Fruit fly (Drosophila melanogaster) whole organism, adult: ENCODE data around the gene CG12104.
A peak's percentile ranks its signal among the peaks of the same experiment; 100 is the strongest.

Experiments
- CG11617 ChIP-seq: fragments of 200-800 bp; sonication (Bioruptor generic); optimal IDR thresholded peaks from 2 replicates; lab custom pipeline; 2017; ENCODE audit warnings: mild to moderate bottlenecking, missing biosample characterization, missing genetic modification reagents, missing genetic modification characterization
- CG12768 ChIP-seq: fragments of 200-800 bp; sonication (Bioruptor generic); optimal IDR thresholded peaks from 2 replicates; lab custom pipeline; 2017; ENCODE audit warnings: missing biosample characterization, missing genetic modification characterization, mild to moderate bottlenecking, moderate library complexity, missing genetic modification reagents
- CG14711 ChIP-seq: fragments of 200-800 bp; sonication (Bioruptor generic); optimal IDR thresholded peaks from 2 replicates; lab custom pipeline; 2018; ENCODE audit warnings: missing biosample characterization, mild to moderate bottlenecking, missing genetic modification characterization, moderate library complexity
- CG1620 ChIP-seq: fragments of 200-800 bp; sonication (Bioruptor generic); optimal IDR thresholded peaks from 2 replicates; lab custom pipeline; 2016; ENCODE audit warnings: missing biosample characterization, missing genetic modification characterization
- CG33017 ChIP-seq: fragments of 200-800 bp; sonication (Bioruptor generic); optimal IDR thresholded peaks from 2 replicates; lab custom pipeline; 2018; ENCODE audit warnings: missing biosample characterization, mild to moderate bottlenecking, missing genetic modification characterization, moderate library complexity
- CG5204 ChIP-seq: fragments of 200-800 bp; sonication (Bioruptor generic); optimal IDR thresholded peaks from 2 replicates; lab custom pipeline; 2016; ENCODE audit warnings: missing biosample characterization, missing genetic modification characterization
- CG7045 ChIP-seq: fragments of 200-800 bp; sonication (Bioruptor generic); optimal IDR thresholded peaks from 2 replicates; lab custom pipeline; 2017; ENCODE audit warnings: missing biosample characterization, mild to moderate bottlenecking, missing genetic modification characterization
- CG7101 ChIP-seq: fragments of 200-800 bp; sonication (Bioruptor generic); optimal IDR thresholded peaks from 2 replicates; lab custom pipeline; 2018; ENCODE audit warnings: missing biosample characterization, mild to moderate bottlenecking, missing genetic modification characterization, moderate library complexity
- Clk ChIP-seq: fragments of 200-800 bp; sonication (Bioruptor generic); optimal IDR thresholded peaks from 2 replicates; lab custom pipeline; 2017; ENCODE audit warnings: missing biosample characterization, missing genetic modification characterization
- Crg-1 ChIP-seq: fragments of 200-800 bp; sonication (Bioruptor generic); optimal IDR thresholded peaks from 2 replicates; lab custom pipeline; 2016; ENCODE audit warnings: missing biosample characterization, missing genetic modification characterization
- Hr96 ChIP-seq: fragments of 200-800 bp; sonication (Bioruptor generic); optimal IDR thresholded peaks from 2 replicates; lab custom pipeline; 2016; ENCODE audit warnings: missing biosample characterization, missing genetic modification characterization
- Mnt ChIP-seq: fragments of 200-800 bp; sonication (Bioruptor generic); optimal IDR thresholded peaks from 2 replicates; lab custom pipeline; 2016; ENCODE audit warnings: missing biosample characterization, mild to moderate bottlenecking, missing genetic modification characterization
- bab1 ChIP-seq: fragments of 200-800 bp; sonication (Bioruptor generic); optimal IDR thresholded peaks from 3 replicates; lab custom pipeline; 2019; ENCODE audit warnings: missing biosample characterization, mild to moderate bottlenecking, missing genetic modification characterization, moderate library complexity
- cic ChIP-seq: fragments of 200-800 bp; sonication (Bioruptor generic); optimal IDR thresholded peaks from 2 replicates; lab custom pipeline; 2017; ENCODE audit warnings: missing biosample characterization, mild to moderate bottlenecking, missing genetic modification characterization, moderate library complexity
- cnc ChIP-seq, 2 experiments: fragments of >200 bp; optimal IDR thresholded peaks; 2 replicates each; lab custom pipeline; 2017
- kay ChIP-seq: fragments of 200-800 bp; sonication (Bioruptor generic); peaks from one replicate; lab custom pipeline; 2016; ENCODE audit warnings: missing biosample characterization, missing genetic modification characterization, borderline replicate concordance
- ovo ChIP-seq: fragments of 200-800 bp; sonication (Bioruptor generic); optimal IDR thresholded peaks from 2 replicates; lab custom pipeline; 2016; ENCODE audit warnings: missing biosample characterization, missing genetic modification characterization
- pad ChIP-seq: fragments of 200-800 bp; sonication (Bioruptor generic); optimal IDR thresholded peaks from 3 replicates; lab custom pipeline; 2017; ENCODE audit warnings: missing biosample characterization, missing genetic modification characterization, mild to moderate bottlenecking, moderate library complexity, missing genetic modification reagents
- tj ChIP-seq: fragments of 200-800 bp; sonication (Bioruptor generic); optimal IDR thresholded peaks from 3 replicates; lab custom pipeline; 2017; ENCODE audit warnings: missing biosample characterization, mild to moderate bottlenecking, missing genetic modification characterization, moderate library complexity
- toe ChIP-seq: fragments of 200-800 bp; sonication (Bioruptor generic); optimal IDR thresholded peaks from 2 replicates; lab custom pipeline; 2016; ENCODE audit warnings: missing biosample characterization, missing genetic modification characterization

CG12104 gene

DNA sequence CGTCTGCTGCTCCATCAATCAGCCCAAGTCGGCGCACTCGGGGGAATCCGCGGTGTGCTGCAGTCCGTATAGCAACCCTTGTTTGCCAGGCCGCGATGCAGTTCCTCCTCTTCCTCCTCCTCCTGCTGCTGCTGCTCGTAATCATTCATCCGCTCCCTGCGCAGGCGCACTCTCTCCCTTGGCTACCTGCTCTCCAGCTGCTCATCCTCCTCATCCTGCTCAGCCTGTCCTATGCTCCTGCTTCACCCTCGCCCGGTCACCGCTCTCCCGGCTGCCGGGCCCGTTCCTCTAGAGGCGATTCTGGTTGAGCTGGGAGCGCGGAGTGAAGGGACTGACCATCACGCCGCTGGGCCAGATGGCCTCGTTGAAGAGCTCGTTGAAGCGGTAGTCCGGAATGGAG, 24.4 kb upstream of the CG12104 start:
- TF ChIP-seq bab1 (GFP tag; lab: Kevin White, UChicago) (no peak), Hr96 (no peak), CG33017 (tag; lab: Kevin White, UChicago) (no peak), CG7101 (tag; lab: Kevin White, UChicago) (no peak), Crg-1 (GFP tag; lab: Kevin White, UChicago) (no peak), CG7045 (no peak), toe (GFP tag; lab: Kevin White, UChicago) (no peak), cnc (optimal IDR thresholded peaks at IDR 0.05; lab: Kevin White, UChicago) (no peak), cic (GFP tag; lab: Kevin White, UChicago) (no peak), CG14711 (tag; lab: Kevin White, UChicago) (no peak), CG5204 (GFP tag; lab: Kevin White, UChicago) (no peak), CG11617 (GFP tag; lab: Kevin White, UChicago) (no peak), pad (GFP tag; lab: Kevin White, UChicago) (no peak), kay (GFP tag; lab: Kevin White, UChicago) (no peak), CG1620 (GFP tag; lab: Kevin White, UChicago) (no peak), CG12768 (GFP tag; lab: Kevin White, UChicago) (no peak), Mnt (GFP tag; lab: Kevin White, UChicago) (no peak)

DNA sequence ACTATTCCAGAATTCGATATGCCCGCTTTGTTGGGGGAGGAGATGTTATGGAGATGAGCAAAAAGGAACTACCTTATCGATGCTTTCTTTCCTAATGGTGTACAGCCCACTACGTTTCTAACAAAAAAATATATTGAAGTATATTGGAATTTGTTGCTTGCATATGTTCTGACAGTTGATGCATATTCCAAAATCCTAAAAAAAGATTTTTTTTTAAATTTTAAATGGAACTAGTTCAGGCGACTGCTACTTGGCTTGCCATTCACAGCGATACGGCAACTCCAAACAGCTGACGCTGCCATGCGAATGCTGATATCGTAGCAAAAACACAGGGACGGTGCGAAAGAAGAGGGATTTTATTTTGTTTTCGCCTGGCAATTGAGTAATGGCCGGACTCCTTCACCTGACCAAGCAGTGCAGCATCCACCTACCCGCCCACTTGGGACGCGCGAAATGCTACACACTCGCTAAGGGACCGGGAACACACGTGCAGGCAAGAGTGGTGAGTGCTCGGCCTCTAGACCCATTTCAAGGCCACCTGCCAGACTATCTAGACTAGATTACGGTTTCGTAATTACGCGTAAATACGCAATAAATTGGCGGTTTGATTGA, 15.7 kb upstream of the CG12104 start, which contains the start of the genes CG13926, ABCB7 and CG33230:
CG13926 (minus strand) TSS at position 43 of the 612 bp plus-strand sequence.
ABCB7 (plus strand) TSS at position 299 of the 612 bp plus-strand sequence.
CG33230 (plus strand) TSS at position 299 of the 612 bp plus-strand sequence.
- TF ChIP-seq Hr96 (peak; percentile 63), CG1620 (GFP tag; lab: Kevin White, UChicago) (peak; percentile 27), Crg-1 (GFP tag; lab: Kevin White, UChicago) (peak; percentile 18), CG14711 (tag; lab: Kevin White, UChicago) (peak; percentile 55), CG7101 (tag; lab: Kevin White, UChicago) (peak; percentile 25), CG5204 (GFP tag; lab: Kevin White, UChicago) (peak; percentile 45), cic (GFP tag; lab: Kevin White, UChicago) (no peak), CG12768 (GFP tag; lab: Kevin White, UChicago) (peak; percentile 48), bab1 (GFP tag; lab: Kevin White, UChicago) (peak; percentile 67), ovo (GFP tag; lab: Kevin White, UChicago) (peak; percentile 23), CG33017 (tag; lab: Kevin White, UChicago) (no peak), toe (GFP tag; lab: Kevin White, UChicago) (peak; percentile 24), kay (GFP tag; lab: Kevin White, UChicago) (no peak), CG7045 (peak; percentile 15), Clk (GFP tag; lab: Kevin White, UChicago) (no peak), cnc (optimal IDR thresholded peaks at IDR 0.05; lab: Kevin White, UChicago) (no peak), CG11617 (GFP tag; lab: Kevin White, UChicago) (peak; percentile 66), tj (GFP tag; lab: Kevin White, UChicago) (peak; percentile 60), pad (GFP tag; lab: Kevin White, UChicago) (peak; percentile 10), Mnt (GFP tag; lab: Kevin White, UChicago) (peak; percentile 70)

- TF ChIP-seq tj (GFP tag; lab: Kevin White, UChicago) (no peak), CG1620 (GFP tag; lab: Kevin White, UChicago) (no peak), Hr96 (no peak), CG14711 (tag; lab: Kevin White, UChicago) (no peak), bab1 (GFP tag; lab: Kevin White, UChicago) (no peak), toe (GFP tag; lab: Kevin White, UChicago) (no peak), CG7101 (tag; lab: Kevin White, UChicago) (no peak), pad (GFP tag; lab: Kevin White, UChicago) (no peak), CG12768 (GFP tag; lab: Kevin White, UChicago) (no peak), CG7045 (no peak)
Measured at dm6 chr3L:1615701-1616100, 13.2 kb upstream of the CG12104 start, which contains the start of gene CG12105. TSS of gene CG12105 (minus strand) at chr3L:1615801.

DNA sequence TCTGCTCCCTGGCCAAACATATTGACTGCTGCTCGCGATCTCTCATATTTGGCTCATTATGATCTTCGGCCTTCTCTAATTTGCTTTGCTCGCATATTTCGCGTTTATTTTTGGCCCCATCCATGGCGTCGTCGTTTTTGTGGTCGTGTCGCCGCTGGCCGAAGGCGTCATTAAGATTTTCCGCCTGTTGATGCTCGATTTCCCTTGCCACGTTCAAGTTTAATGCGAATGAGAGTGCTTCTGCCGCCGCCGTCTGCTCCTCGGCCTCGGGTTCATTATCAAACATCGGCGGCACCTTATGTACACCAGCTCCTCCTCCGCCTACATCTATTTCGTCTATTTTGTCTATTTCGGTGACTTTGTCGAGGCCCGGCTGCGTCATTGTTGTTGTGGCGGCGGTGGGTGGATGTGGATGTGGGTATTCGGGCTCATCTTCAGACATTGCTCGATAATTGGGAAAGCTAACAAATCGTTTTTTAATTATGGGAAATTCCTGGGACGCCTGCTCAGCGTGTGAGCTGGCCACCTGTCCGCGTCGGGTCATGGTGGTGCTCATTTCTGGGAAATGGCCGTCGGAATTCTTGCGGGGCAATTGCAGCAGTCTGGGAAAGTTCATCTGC, 12.1 kb upstream of the CG12104 start:
- TF ChIP-seq CG12768 (GFP tag; lab: Kevin White, UChicago): no peak
- no peak for TF ChIP-seq CG11617 (GFP tag; lab: Kevin White, UChicago)
- no peak for TF ChIP-seq ovo (GFP tag; lab: Kevin White, UChicago)
- no peak for TF ChIP-seq Mnt (GFP tag; lab: Kevin White, UChicago)
- no peak for TF ChIP-seq Clk (GFP tag; lab: Kevin White, UChicago)
- no peak for TF ChIP-seq bab1 (GFP tag; lab: Kevin White, UChicago)

dm6 chr3L:1609611-1610010, 7.1 kb upstream of the CG12104 start:
- TF ChIP-seq cnc (optimal IDR thresholded peaks at IDR 0.05; lab: Kevin White, UChicago): no peak
- TF ChIP-seq CG12768 (GFP tag; lab: Kevin White, UChicago): no peak
- no peak for TF ChIP-seq bab1 (GFP tag; lab: Kevin White, UChicago)
- no peak for TF ChIP-seq toe (GFP tag; lab: Kevin White, UChicago)
- TF ChIP-seq Clk (GFP tag; lab: Kevin White, UChicago): no peak
- no peak for TF ChIP-seq CG1620 (GFP tag; lab: Kevin White, UChicago)
- no peak for TF ChIP-seq kay (GFP tag; lab: Kevin White, UChicago)
- no peak for TF ChIP-seq Hr96
- TF ChIP-seq CG7045: no peak
- TF ChIP-seq cic (GFP tag; lab: Kevin White, UChicago): no peak
